Worm (Caenorhabditis elegans) whole organism, L4/young adult: Measurements from ENCODE around the gene mxl-3.

Source experiments
- W03F9.2 ChIP-seq: fragments of 150-350 bp; optimal IDR thresholded peaks from 2 replicates; lab custom pipeline; 2014; ENCODE audit warnings: missing biosample characterization, missing genetic modification characterization
- dao-5 ChIP-seq: sonication (generic microtip); optimal IDR thresholded peaks from 2 replicates; lab custom pipeline; 2016; ENCODE audit warnings: missing genotype, missing genetic modification characterization, moderate library complexity, missing compliant biosample characterization

DNA sequence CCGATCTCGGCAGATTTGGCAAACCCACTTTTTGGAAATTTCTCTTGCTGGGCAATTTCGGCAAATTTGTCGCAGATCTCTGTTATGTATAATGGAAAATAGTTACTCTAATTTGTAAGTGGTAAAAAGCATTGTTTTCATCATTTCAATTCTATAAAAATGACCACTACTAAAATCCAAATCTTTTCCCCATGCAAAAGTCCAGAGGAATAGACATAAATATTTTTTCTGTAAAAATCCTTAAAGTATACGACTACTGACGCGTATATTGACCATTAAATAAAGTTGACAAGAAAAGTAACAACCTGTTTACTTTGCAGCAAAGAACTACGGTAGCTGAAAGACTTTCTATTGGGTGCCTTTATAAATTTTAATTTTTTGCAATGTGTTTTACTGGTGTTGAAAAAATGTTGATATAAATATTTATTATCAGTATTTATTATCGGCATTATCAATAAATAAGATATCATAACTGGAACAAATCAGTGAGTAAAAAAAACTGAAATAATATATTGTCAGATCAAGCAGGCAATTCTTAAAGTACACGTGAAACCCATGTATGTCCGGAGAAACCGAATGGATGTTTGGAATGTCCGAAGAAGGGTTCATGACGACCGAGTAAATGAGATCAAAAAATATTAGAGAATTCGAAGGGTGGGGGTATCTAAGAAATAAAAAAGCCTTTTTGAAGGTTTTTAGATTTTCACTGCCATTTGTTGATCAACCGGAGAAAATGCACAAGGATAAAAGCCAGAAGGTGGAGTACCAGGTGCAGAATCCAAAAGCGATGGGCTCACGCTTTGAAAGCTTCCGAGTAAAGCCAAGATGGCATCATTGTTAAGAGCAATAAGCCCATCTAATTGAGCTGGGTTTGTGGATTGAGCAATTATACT, 1.1 kb downstream of the mxl-3 start:
- no peak for TF ChIP-seq W03F9.2 (tag; lab: Kevin White, UChicago)
- no peak for TF ChIP-seq dao-5 (tag; lab: Kevin White, UChicago)
